Worm (Caenorhabditis elegans): ENCODE measurements around the gene R10H1.1.

The R10H1.1 gene

ce11 chrII:7499390-7499789 is 5.1 kb downstream of the R10H1.1 start, which contains the start of gene srab-14:
Gene srab-14 (minus strand): TSS chrII:7499490.
- TF ChIP-seq nhr-12 (tag; optimal IDR thresholded peaks at IDR 0.05) (no peak), unc-120 (tag; optimal IDR thresholded peaks at IDR 0.05; ENCODE audit: poor library complexity, severe bottlenecking) (no peak), nhr-237 (tag; optimal IDR thresholded peaks at IDR 0.05) (no peak), ceh-39 (tag; optimal IDR thresholded peaks at IDR 0.05) (no peak), unc-62 (GFP tag; optimal IDR thresholded peaks at IDR 0.05) (no peak), sem-2 (GFP tag; optimal IDR thresholded peaks at IDR 0.05) (no peak), lsy-2 (tag; optimal IDR thresholded peaks at IDR 0.05) (no peak), lin-32 (GFP tag; optimal IDR thresholded peaks at IDR 0.05) (no peak), mab-5 (tag; optimal IDR thresholded peaks at IDR 0.05) (no peak), elt-3 (tag; optimal IDR thresholded peaks at IDR 0.05) (no peak), ham-2 (GFP tag; optimal IDR thresholded peaks at IDR 0.05) (no peak), M03D4.4 (tag; optimal IDR thresholded peaks at IDR 0.05) (no peak), lin-13 (tag; optimal IDR thresholded peaks at IDR 0.05) (no peak), pha-4 (tag; optimal IDR thresholded peaks at IDR 0.05) (no peak)

DNA sequence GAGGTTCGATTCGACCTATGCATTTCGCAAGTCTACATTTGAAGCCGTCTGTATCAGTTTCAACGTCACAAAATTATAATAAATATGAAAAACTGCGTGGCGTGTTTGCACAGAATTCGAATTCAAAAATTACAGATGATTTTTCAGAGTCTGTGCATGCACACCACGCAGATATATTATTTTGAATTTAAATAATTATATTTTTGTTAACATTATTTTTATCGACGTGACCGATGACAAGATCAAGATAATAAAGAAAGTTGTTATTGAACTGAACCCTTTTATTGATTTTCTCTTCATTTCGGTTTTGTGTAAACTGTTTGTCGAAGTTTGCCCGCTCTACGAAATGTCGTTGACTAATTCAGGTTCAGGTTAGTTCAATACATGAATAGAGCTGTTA is 10.8 kb downstream of the R10H1.1 start, which contains the start of gene C28F5.1:
Gene C28F5.1 (plus strand): TSS at position 301 of the 400 bp plus-strand sequence.
- no peak for TF ChIP-seq unc-39 (tag; optimal IDR thresholded peaks at IDR 0.05)
- TF ChIP-seq nhr-2 (tag; optimal IDR thresholded peaks at IDR 0.05): no peak
- TF ChIP-seq lin-32 (GFP tag; optimal IDR thresholded peaks at IDR 0.05): no peak
- no peak for TF ChIP-seq sem-2 (GFP tag; optimal IDR thresholded peaks at IDR 0.05)
- TF ChIP-seq ztf-11 (tag; optimal IDR thresholded peaks at IDR 0.05): no peak
- no peak for TF ChIP-seq elt-3 (tag; optimal IDR thresholded peaks at IDR 0.05)
- TF ChIP-seq nhr-237 (tag; optimal IDR thresholded peaks at IDR 0.05): no peak
- no peak for TF ChIP-seq zip-8 (tag; optimal IDR thresholded peaks at IDR 0.05)
- no peak for TF ChIP-seq tbx-8 (GFP tag; optimal IDR thresholded peaks at IDR 0.05)
- no peak for TF ChIP-seq snpc-4 (tag; optimal IDR thresholded peaks at IDR 0.05)
- TF ChIP-seq lsy-2 (tag; optimal IDR thresholded peaks at IDR 0.05): no peak
- no peak for TF ChIP-seq cnd-1 (tag; optimal IDR thresholded peaks at IDR 0.05)
- TF ChIP-seq nhr-12 (tag; optimal IDR thresholded peaks at IDR 0.05): no peak
- TF ChIP-seq ceh-43 (GFP tag; optimal IDR thresholded peaks at IDR 0.05): no peak
- TF ChIP-seq drap-1 (GFP tag; optimal IDR thresholded peaks at IDR 0.05): no peak

DNA sequence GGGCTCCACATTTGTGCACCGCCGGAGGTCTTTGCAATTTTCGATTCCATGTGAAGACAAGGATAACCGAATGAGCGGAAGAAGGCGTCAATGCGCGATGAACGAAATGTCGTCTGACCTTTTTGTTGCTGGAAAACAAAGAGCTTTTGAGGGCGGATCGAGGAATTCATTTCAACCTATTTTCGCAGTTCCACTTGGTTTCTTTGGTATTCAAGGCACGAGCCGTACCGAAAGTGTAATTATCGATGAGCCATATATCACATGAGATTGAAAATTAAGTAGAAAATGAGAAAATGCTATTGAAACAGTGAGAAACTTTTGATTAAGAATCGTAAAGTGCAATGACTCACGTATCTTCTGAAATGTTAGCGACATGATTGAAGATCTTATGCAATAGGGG is 25.0 kb downstream of the R10H1.1 start, which contains the start of gene glb-9:
Gene glb-9 (minus strand): TSS at position 101 of the 400 bp plus-strand sequence.
- no peak for TF ChIP-seq M03D4.4 (tag; optimal IDR thresholded peaks at IDR 0.05)
- no peak for TF ChIP-seq ham-2 (GFP tag; optimal IDR thresholded peaks at IDR 0.05)
- TF ChIP-seq ceh-39 (tag; optimal IDR thresholded peaks at IDR 0.05): no peak
- TF ChIP-seq mls-2 (tag; optimal IDR thresholded peaks at IDR 0.05): no peak
- TF ChIP-seq ceh-43 (GFP tag; optimal IDR thresholded peaks at IDR 0.05): no peak
- TF ChIP-seq lin-13 (tag; optimal IDR thresholded peaks at IDR 0.05): no peak
- TF ChIP-seq ceh-83 (GFP tag; optimal IDR thresholded peaks at IDR 0.05): no peak
- TF ChIP-seq nhr-2 (tag; optimal IDR thresholded peaks at IDR 0.05): no peak
- TF ChIP-seq bed-3 (GFP tag; optimal IDR thresholded peaks at IDR 0.05): no peak
- no peak for TF ChIP-seq flh-1 (GFP tag; optimal IDR thresholded peaks at IDR 0.05)
- TF ChIP-seq snpc-4 (tag; optimal IDR thresholded peaks at IDR 0.05): no peak
- TF ChIP-seq nhr-12 (tag; optimal IDR thresholded peaks at IDR 0.05): no peak
- TF ChIP-seq pha-4 (tag; optimal IDR thresholded peaks at IDR 0.05): no peak
- TF ChIP-seq sem-2 (GFP tag; optimal IDR thresholded peaks at IDR 0.05): no peak
- TF ChIP-seq elt-3 (tag; optimal IDR thresholded peaks at IDR 0.05): no peak
- no peak for TF ChIP-seq zip-8 (tag; optimal IDR thresholded peaks at IDR 0.05)
- TF ChIP-seq ces-1 (GFP tag; optimal IDR thresholded peaks at IDR 0.05): no peak
- TF ChIP-seq blmp-1 (tag; optimal IDR thresholded peaks at IDR 0.05): no peak

DNA sequence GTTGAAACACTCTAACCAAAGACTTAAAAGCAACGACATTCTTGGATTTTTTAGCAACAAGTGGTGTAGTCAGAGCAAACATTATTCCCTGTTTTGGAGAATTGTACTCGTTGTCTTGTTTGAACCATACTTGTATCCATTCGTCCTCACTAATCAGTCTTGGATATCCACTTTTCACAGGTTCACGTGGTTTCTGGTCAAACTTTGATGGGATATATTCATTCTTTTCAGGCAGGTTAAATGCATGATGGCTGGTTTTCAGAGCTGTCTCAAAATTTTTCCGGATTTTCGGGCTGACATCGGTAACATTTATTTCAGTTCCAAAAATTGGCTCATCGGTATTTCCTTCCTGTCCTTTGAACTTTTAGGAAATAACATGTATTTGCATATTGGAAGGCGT is 27.2 kb downstream of the R10H1.1 start:
- TF ChIP-seq drap-1 (GFP tag; optimal IDR thresholded peaks at IDR 0.05): no peak
- TF ChIP-seq nhr-237 (tag; optimal IDR thresholded peaks at IDR 0.05): no peak
- no peak for TF ChIP-seq mls-2 (tag; optimal IDR thresholded peaks at IDR 0.05)
- no peak for TF ChIP-seq ceh-43 (GFP tag; optimal IDR thresholded peaks at IDR 0.05)
- TF ChIP-seq nhr-76 (tag; optimal IDR thresholded peaks at IDR 0.05): no peak

DNA sequence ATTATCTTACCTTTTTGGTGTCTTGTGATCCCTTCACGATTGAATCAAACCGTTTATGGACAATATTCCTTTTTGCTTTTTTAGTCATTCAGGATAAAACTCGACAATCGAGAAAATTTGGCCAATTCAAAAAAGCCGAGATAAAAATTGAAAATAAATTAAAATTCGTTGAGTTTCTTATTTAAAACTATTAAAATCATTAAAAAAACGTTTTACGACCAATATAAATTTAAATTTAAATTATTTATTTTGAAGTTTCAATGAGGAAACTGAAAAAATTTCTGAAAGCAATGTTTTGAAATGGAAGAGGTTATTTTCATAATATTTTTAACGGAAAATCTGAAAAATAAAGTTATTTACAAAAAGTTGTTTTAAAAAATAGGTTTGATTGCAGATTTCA is 29.0 kb downstream of the R10H1.1 start, which contains the start of gene ZK1290.15:
Gene ZK1290.15 (plus strand): TSS at position 301 of the 400 bp plus-strand sequence.
- TF ChIP-seq ztf-11 (tag; optimal IDR thresholded peaks at IDR 0.05): no peak
- no peak for TF ChIP-seq ceh-39 (tag; optimal IDR thresholded peaks at IDR 0.05)
- TF ChIP-seq sem-2 (GFP tag; optimal IDR thresholded peaks at IDR 0.05): no peak
- TF ChIP-seq drap-1 (GFP tag; optimal IDR thresholded peaks at IDR 0.05): no peak
- TF ChIP-seq hlh-1 (tag; optimal IDR thresholded peaks at IDR 0.05): no peak
- no peak for TF ChIP-seq ces-1 (GFP tag; optimal IDR thresholded peaks at IDR 0.05)
- TF ChIP-seq mls-2 (tag; optimal IDR thresholded peaks at IDR 0.05): no peak
- no peak for TF ChIP-seq nhr-12 (tag; optimal IDR thresholded peaks at IDR 0.05)
- TF ChIP-seq unc-39 (tag; optimal IDR thresholded peaks at IDR 0.05): no peak

All from whole organism, mixed stage, embryonic.